Worm (Caenorhabditis elegans) whole organism, late embryonic: ENCODE data around the gene fbxa-208.

Experiments
- C08G9.2 ChIP-seq: sonication (generic microtip); optimal IDR thresholded peaks from 2 replicates; lab custom pipeline; 2016; ENCODE audit warnings: mild to moderate bottlenecking, missing genetic modification characterization, moderate library complexity, missing compliant biosample characterization
- C38D4.7 ChIP-seq: fragments of 200-800 bp; sonication (Bioruptor generic); optimal IDR thresholded peaks from 2 replicates; lab custom pipeline; 2018; ENCODE audit warnings: mild to moderate bottlenecking, missing genetic modification characterization, moderate library complexity, missing compliant biosample characterization
- F13H6.1 ChIP-seq: sonication (generic microtip); optimal IDR thresholded peaks from 2 replicates; lab custom pipeline; 2016; ENCODE audit warnings: missing genetic modification characterization, missing compliant biosample characterization
- K02D7.2 ChIP-seq: sonication (generic microtip); optimal IDR thresholded peaks from 2 replicates; lab custom pipeline; 2017; ENCODE audit warnings: mild to moderate bottlenecking, missing genetic modification characterization, missing compliant biosample characterization
- T23F11.4 ChIP-seq: fragments of 200-800 bp; sonication (Bioruptor generic); optimal IDR thresholded peaks from 2 replicates; lab custom pipeline; 2018; ENCODE audit warnings: mild to moderate bottlenecking, missing genetic modification characterization, missing compliant biosample characterization
- Y22D7AL.16 ChIP-seq: sonication (generic microtip); optimal IDR thresholded peaks from 2 replicates; lab custom pipeline; 2016; ENCODE audit warnings: missing genetic modification characterization, missing compliant biosample characterization
- ahr-1 ChIP-seq: sonication (generic microtip); optimal IDR thresholded peaks from 2 replicates; lab custom pipeline; 2016; ENCODE audit warnings: missing genetic modification characterization, missing compliant biosample characterization
- ama-1 ChIP-seq: fragments of 150-350 bp; optimal IDR thresholded peaks from 2 replicates; lab custom pipeline; 2014
- ceh-14 ChIP-seq: sonication (generic microtip); optimal IDR thresholded peaks from 2 replicates; lab custom pipeline; 2016; ENCODE audit warnings: missing genotype, missing genetic modification characterization, missing compliant biosample characterization
- ceh-18 ChIP-seq: sonication (generic microtip); optimal IDR thresholded peaks from 2 replicates; lab custom pipeline; 2016; ENCODE audit warnings: missing genetic modification characterization, missing compliant biosample characterization
- ceh-2 ChIP-seq: sonication (generic microtip); optimal IDR thresholded peaks from 2 replicates; lab custom pipeline; 2016; ENCODE audit warnings: missing genotype, missing genetic modification characterization, missing compliant biosample characterization
- ceh-22 ChIP-seq: sonication (generic microtip); optimal IDR thresholded peaks from 2 replicates; lab custom pipeline; 2017; ENCODE audit warnings: missing biosample characterization, missing genetic modification characterization
- ceh-24 ChIP-seq: sonication (generic microtip); optimal IDR thresholded peaks from 2 replicates; lab custom pipeline; 2016; ENCODE audit warnings: mild to moderate bottlenecking, missing genetic modification characterization, missing compliant biosample characterization
- ceh-31 ChIP-seq: sonication (generic microtip); optimal IDR thresholded peaks from 2 replicates; lab custom pipeline; 2016; ENCODE audit warnings: missing genetic modification characterization, missing compliant biosample characterization
- ceh-34 ChIP-seq: sonication (generic microtip); optimal IDR thresholded peaks from 2 replicates; lab custom pipeline; 2016; ENCODE audit warnings: mild to moderate bottlenecking, missing genetic modification characterization, missing compliant biosample characterization
- ceh-45 ChIP-seq: fragments of 200-800 bp; sonication (Bioruptor generic); IDR thresholded peaks from 2 replicates; pipeline ENCODE4 v1.3.6; 2022; ENCODE audit warnings: missing genetic modification reagents, missing genetic modification characterization, missing compliant biosample characterization
- ceh-48 ChIP-seq: sonication (generic microtip); optimal IDR thresholded peaks from 2 replicates; lab custom pipeline; 2016; ENCODE audit warnings: missing genetic modification characterization, inconsistent platforms, missing compliant biosample characterization
- ceh-6 ChIP-seq: fragments of 200-800 bp; sonication (Bioruptor generic); optimal IDR thresholded peaks from 2 replicates; lab custom pipeline; 2018; ENCODE audit warnings: mild to moderate bottlenecking, missing genetic modification characterization, missing compliant biosample characterization
- ceh-9 ChIP-seq: sonication (generic microtip); optimal IDR thresholded peaks from 2 replicates; lab custom pipeline; 2016; ENCODE audit warnings: mild to moderate bottlenecking, missing genetic modification characterization, inconsistent platforms, missing compliant biosample characterization
- che-1 ChIP-seq: sonication (generic microtip); optimal IDR thresholded peaks from 2 replicates; lab custom pipeline; 2016; ENCODE audit warnings: mild to moderate bottlenecking, missing genetic modification characterization, missing compliant biosample characterization
- dve-1 ChIP-seq: sonication (generic microtip); optimal IDR thresholded peaks from 2 replicates; lab custom pipeline; 2017; ENCODE audit warnings: antibody characterized with exemption, mild to moderate bottlenecking, missing genetic modification characterization, missing compliant biosample characterization
- ets-4 ChIP-seq: sonication (generic microtip); optimal IDR thresholded peaks from 2 replicates; lab custom pipeline; 2016; ENCODE audit warnings: missing genetic modification characterization, missing compliant biosample characterization
- eyg-1 ChIP-seq: sonication (generic microtip); optimal IDR thresholded peaks from 2 replicates; lab custom pipeline; 2016; ENCODE audit warnings: missing genotype, missing genetic modification characterization, missing compliant biosample characterization
- fkh-10 ChIP-seq: fragments of 150-350 bp; optimal IDR thresholded peaks from 2 replicates; lab custom pipeline; 2014; ENCODE audit warnings: missing biosample characterization, missing genetic modification reagents, missing genetic modification characterization
- fkh-6 ChIP-seq: sonication (generic microtip); optimal IDR thresholded peaks from 2 replicates; lab custom pipeline; 2016; ENCODE audit warnings: missing genetic modification characterization, missing compliant biosample characterization
- gmeb-2 ChIP-seq: sonication (generic microtip); optimal IDR thresholded peaks from 2 replicates; lab custom pipeline; 2016; ENCODE audit warnings: missing genetic modification characterization, inconsistent platforms, missing compliant biosample characterization
- hlh-13 ChIP-seq: fragments of 200-800 bp; sonication (Bioruptor generic); optimal IDR thresholded peaks from 2 replicates; lab custom pipeline; 2018; ENCODE audit warnings: mild to moderate bottlenecking, missing genetic modification characterization, missing compliant biosample characterization
- hlh-15 ChIP-seq: sonication (generic microtip); optimal IDR thresholded peaks from 2 replicates; lab custom pipeline; 2016; ENCODE audit warnings: missing genetic modification characterization, missing compliant biosample characterization
- hlh-6 ChIP-seq: sonication (generic microtip); optimal IDR thresholded peaks from 2 replicates; lab custom pipeline; 2016; ENCODE audit warnings: missing genotype, missing genetic modification characterization, missing compliant biosample characterization
- hlh-8 ChIP-seq: sonication (generic microtip); optimal IDR thresholded peaks from 2 replicates; lab custom pipeline; 2016; ENCODE audit warnings: missing genotype, missing genetic modification characterization, missing compliant biosample characterization
- lin-11 ChIP-seq: fragments of 200-800 bp; sonication (Bioruptor generic); optimal IDR thresholded peaks from 2 replicates; lab custom pipeline; 2018; ENCODE audit warnings: mild to moderate bottlenecking, missing genetic modification characterization, missing compliant biosample characterization
- madf-2 ChIP-seq: sonication (generic microtip); optimal IDR thresholded peaks from 2 replicates; lab custom pipeline; 2017; ENCODE audit warnings: missing genetic modification characterization, missing compliant biosample characterization
- mec-3 ChIP-seq: sonication (generic microtip); optimal IDR thresholded peaks from 2 replicates; lab custom pipeline; 2016; ENCODE audit warnings: borderline replicate concordance, missing genetic modification characterization, missing compliant biosample characterization
- nfya-1 ChIP-seq: sonication (generic microtip); optimal IDR thresholded peaks from 2 replicates; lab custom pipeline; 2017; ENCODE audit warnings: missing genetic modification characterization, mild to moderate bottlenecking, missing compliant biosample characterization, antibody characterized with exemption, moderate library complexity
- nhr-11 ChIP-seq: fragments of 150-350 bp; optimal IDR thresholded peaks from 2 replicates; lab custom pipeline; 2014; ENCODE audit warnings: missing biosample characterization, missing genetic modification characterization
- nhr-232 ChIP-seq: sonication (generic microtip); optimal IDR thresholded peaks from 2 replicates; lab custom pipeline; 2016; ENCODE audit warnings: missing genetic modification characterization, missing compliant biosample characterization
- npax-4 ChIP-seq: sonication (generic microtip); optimal IDR thresholded peaks from 2 replicates; lab custom pipeline; 2016; ENCODE audit warnings: missing genetic modification characterization, missing compliant biosample characterization
- odd-2 ChIP-seq: sonication (generic microtip); optimal IDR thresholded peaks from 2 replicates; lab custom pipeline; 2017; ENCODE audit warnings: antibody characterized with exemption, mild to moderate bottlenecking, missing genetic modification characterization, missing compliant biosample characterization
- pag-3 ChIP-seq: sonication (generic microtip); optimal IDR thresholded peaks from 2 replicates; lab custom pipeline; 2016; ENCODE audit warnings: missing compliant biosample characterization, missing genetic modification characterization, borderline replicate concordance
- pat-9 ChIP-seq: fragments of 200-800 bp; sonication (Bioruptor generic); optimal IDR thresholded peaks from 2 replicates; lab custom pipeline; 2018; ENCODE audit warnings: mild to moderate bottlenecking, missing genetic modification characterization, moderate library complexity, missing compliant biosample characterization
- pax-1 ChIP-seq: fragments of 150-350 bp; optimal IDR thresholded peaks from 2 replicates; lab custom pipeline; 2014; ENCODE audit warnings: missing biosample characterization, missing genetic modification characterization
- pha-2 ChIP-seq: sonication (generic microtip); optimal IDR thresholded peaks from 2 replicates; lab custom pipeline; 2017; ENCODE audit warnings: mild to moderate bottlenecking, missing genetic modification characterization, missing compliant biosample characterization
- pqm-1 ChIP-seq: sonication (generic microtip); optimal IDR thresholded peaks from 2 replicates; lab custom pipeline; 2016; ENCODE audit warnings: missing genetic modification characterization, missing compliant biosample characterization
- ref-2 ChIP-seq: sonication (generic microtip); optimal IDR thresholded peaks from 2 replicates; lab custom pipeline; 2016; ENCODE audit warnings: missing genetic modification characterization, missing compliant biosample characterization
- rnt-1 ChIP-seq: sonication (generic microtip); optimal IDR thresholded peaks from 2 replicates; lab custom pipeline; 2016; ENCODE audit warnings: missing genetic modification characterization, missing compliant biosample characterization
- sdc-2 ChIP-seq: sonication (generic microtip); optimal IDR thresholded peaks from 2 replicates; lab custom pipeline; 2016; ENCODE audit warnings: missing genotype, missing genetic modification characterization, missing compliant biosample characterization
- syd-9 ChIP-seq: sonication (generic microtip); optimal IDR thresholded peaks from 2 replicates; lab custom pipeline; 2016; ENCODE audit warnings: mild to moderate bottlenecking, missing genetic modification characterization, moderate library complexity, missing compliant biosample characterization
- tbx-2 ChIP-seq: sonication (generic microtip); optimal IDR thresholded peaks from 2 replicates; lab custom pipeline; 2016; ENCODE audit warnings: missing genetic modification characterization, missing compliant biosample characterization
- ttx-3 ChIP-seq: sonication (generic microtip); optimal IDR thresholded peaks from 2 replicates; lab custom pipeline; 2016; ENCODE audit warnings: missing genetic modification reagents, missing genetic modification characterization, missing compliant biosample characterization
- unc-3 ChIP-seq, 2 experiments: fragments of 200-800 bp in 1 of 2; sonication (Bioruptor generic) in 1 of 2; sonication (generic microtip) in 1 of 2; conservative IDR thresholded peaks in 1 of 2; optimal IDR thresholded peaks in 1 of 2; 2 replicates each; pipeline versions ENCODE4 v1.3.6 to Lab custom; 2016 to 2022; ENCODE audit warnings: missing compliant biosample characterization in 2 of 2, missing genetic modification characterization in 2 of 2, missing genetic modification reagents in 1 of 2
- unc-42 ChIP-seq: sonication (generic microtip); optimal IDR thresholded peaks from 2 replicates; lab custom pipeline; 2016; ENCODE audit warnings: missing genotype, missing genetic modification characterization, missing compliant biosample characterization
- unc-55 ChIP-seq: sonication (generic microtip); optimal IDR thresholded peaks from 2 replicates; lab custom pipeline; 2017; ENCODE audit warnings: missing biosample characterization, missing genetic modification reagents, missing genetic modification characterization
- unc-86 ChIP-seq: sonication (generic microtip); optimal IDR thresholded peaks from 2 replicates; lab custom pipeline; 2016; ENCODE audit warnings: missing genetic modification characterization, missing compliant biosample characterization
- zip-5 ChIP-seq: sonication (generic microtip); optimal IDR thresholded peaks from 2 replicates; lab custom pipeline; 2016; ENCODE audit warnings: missing genetic modification characterization, missing compliant biosample characterization

fbxa-208 gene

ce11 chrIII:1218221-1218620 is 38.4 kb upstream of the fbxa-208 start:
- no peak for TF ChIP-seq pag-3 (tag; lab: Kevin White, UChicago)
- peak; percentile 11 for TF ChIP-seq zip-5 (tag; lab: Kevin White, UChicago)
- TF ChIP-seq pax-1 (tag; lab: Kevin White, UChicago): no peak
- TF ChIP-seq ceh-22: no peak
- TF ChIP-seq ceh-45 (GFP tag; lab: Robert Waterston, UW): no peak
- peak; percentile 46 for TF ChIP-seq tbx-2
- peak; percentile 30 for TF ChIP-seq ceh-34 (tag; lab: Kevin White, UChicago)
- no peak for TF ChIP-seq ceh-9 (tag; lab: Kevin White, UChicago)
- no peak for TF ChIP-seq ceh-31 (tag; lab: Kevin White, UChicago)
- TF ChIP-seq ceh-48: no peak
- TF ChIP-seq nfya-1: no peak
- TF ChIP-seq Y22D7AL.16 (tag; lab: Kevin White, UChicago): no peak
- TF ChIP-seq odd-2 (tag; lab: Kevin White, UChicago): no peak
- no peak for TF ChIP-seq unc-3 (GFP tag; conservative IDR thresholded peaks at IDR 0.05; lab: Robert Waterston, UW)
- no peak for TF ChIP-seq unc-3 (tag; optimal IDR thresholded peaks at IDR 0.05; lab: Kevin White, UChicago)
- no peak for TF ChIP-seq pqm-1 (tag; lab: Kevin White, UChicago)
- peak; percentile 13 for TF ChIP-seq dve-1 (tag; lab: Kevin White, UChicago)
- peak; percentile 16 for TF ChIP-seq unc-86 (tag; lab: Kevin White, UChicago)
- TF ChIP-seq unc-55 (GFP tag; lab: Kevin White, UChicago): no peak
- TF ChIP-seq T23F11.4 (GFP tag; lab: Kevin White, UChicago): no peak
- peak; percentile 32 for TF ChIP-seq ceh-2 (tag; lab: Kevin White, UChicago)
- peak; percentile 9 for TF ChIP-seq pat-9
- peak; percentile 29 for TF ChIP-seq ttx-3 (tag; lab: Kevin White, UChicago)
- no peak for TF ChIP-seq hlh-13 (GFP tag; lab: Kevin White, UChicago)
- no peak for TF ChIP-seq C08G9.2 (tag; lab: Kevin White, UChicago)
- no peak for TF ChIP-seq ets-4 (tag; lab: Kevin White, UChicago)
- no peak for TF ChIP-seq hlh-8 (tag; lab: Kevin White, UChicago)
- peak; percentile 28 for TF ChIP-seq sdc-2 (tag; lab: Kevin White, UChicago)
- TF ChIP-seq lin-11 (tag; lab: Kevin White, UChicago): peak; percentile 51
- no peak for TF ChIP-seq fkh-10 (GFP tag; lab: Kevin White, UChicago)
- TF ChIP-seq hlh-15 (tag; lab: Kevin White, UChicago): no peak
- TF ChIP-seq madf-2 (tag; lab: Kevin White, UChicago): no peak
- peak; percentile 15 for TF ChIP-seq gmeb-2
- TF ChIP-seq ahr-1: no peak
- peak; percentile 48 for TF ChIP-seq nhr-232
- no peak for TF ChIP-seq ama-1 (lab: Kevin White, UChicago)
- peak; percentile 31 for TF ChIP-seq fkh-6 (tag; lab: Kevin White, UChicago)
- TF ChIP-seq K02D7.2 (tag; lab: Kevin White, UChicago): no peak
- peak; percentile 69 for TF ChIP-seq che-1
- TF ChIP-seq C38D4.7 (GFP tag; lab: Kevin White, UChicago): no peak
- TF ChIP-seq rnt-1 (tag; lab: Kevin White, UChicago): no peak
- TF ChIP-seq ceh-6 (GFP tag; lab: Kevin White, UChicago): no peak
- TF ChIP-seq eyg-1: no peak
- no peak for TF ChIP-seq syd-9 (tag; lab: Kevin White, UChicago)
- TF ChIP-seq ceh-18: peak; percentile 25
- peak; percentile 69 for TF ChIP-seq pha-2
- TF ChIP-seq ref-2 (tag; lab: Kevin White, UChicago): peak; percentile 15
- TF ChIP-seq mec-3 (tag; lab: Kevin White, UChicago): no peak
- TF ChIP-seq unc-42: no peak
- TF ChIP-seq nhr-11: no peak
- no peak for TF ChIP-seq F13H6.1
- no peak for TF ChIP-seq npax-4
- no peak for TF ChIP-seq ceh-14 (tag; lab: Kevin White, UChicago)
- TF ChIP-seq hlh-6 (tag; lab: Kevin White, UChicago): peak; percentile 22
- no peak for TF ChIP-seq ceh-24
